Worm (Caenorhabditis elegans): Measurements from ENCODE around the gene Y69E1A.8.

Gene Y69E1A.8

DNA sequence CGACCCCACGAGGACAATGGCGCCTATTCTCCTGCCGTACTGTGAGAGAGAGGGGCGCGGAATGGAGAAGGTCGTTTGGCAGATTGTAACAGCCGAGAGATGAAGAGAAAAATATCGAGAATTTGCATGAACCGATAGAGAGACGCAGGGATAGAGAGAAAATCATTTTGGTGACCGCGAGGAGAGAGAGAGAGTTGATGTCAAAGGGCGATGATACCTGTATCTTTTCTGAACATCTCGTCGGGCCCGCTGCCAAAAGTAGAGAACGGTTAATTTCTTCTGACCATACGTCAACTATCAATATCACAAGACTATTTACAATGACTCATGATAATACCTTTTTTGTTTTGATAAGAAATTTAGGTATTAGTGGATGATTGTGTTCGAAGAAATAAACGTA is 9.6 kb downstream of the Y69E1A.8 start (continued):
- TF ChIP-seq F26F4.8 (GFP tag; conservative IDR thresholded peaks at IDR 0.05) (no peak), nhr-6 (tag; optimal IDR thresholded peaks at IDR 0.05) (peak; percentile 19), nhr-41 (GFP tag; IDR thresholded peaks at IDR 0.05) (0 out of 2 replicates have a peak, but pooled peaks have one; percentile 31), F49E8.2 (tag; optimal IDR thresholded peaks at IDR 0.05; ENCODE audit: borderline replicate concordance) (no peak), lin-38 (GFP tag; IDR thresholded peaks at IDR 0.05) (no peak), aly-2 (tag; optimal IDR thresholded peaks at IDR 0.05) (no peak), vab-7 (GFP tag; IDR thresholded peaks at IDR 0.05) (no peak), lsy-2 (tag; optimal IDR thresholded peaks at IDR 0.05) (peak in 1 of 2 experiments; percentile 48), lin-29 (GFP tag; IDR thresholded peaks at IDR 0.05) (no peak), ctbp-1 (GFP tag; IDR thresholded peaks at IDR 0.05) (no peak), lim-7 (GFP tag; IDR thresholded peaks at IDR 0.05) (no peak), mxl-3 (GFP tag; optimal IDR thresholded peaks at IDR 0.05) (peak; percentile 33), Y5F2A.4 (GFP tag; optimal IDR thresholded peaks at IDR 0.05) (no peak), zip-2 (tag; optimal IDR thresholded peaks at IDR 0.05) (no peak), T20F7.1 (GFP tag; optimal IDR thresholded peaks at IDR 0.05) (no peak), mdt-29 (GFP tag; IDR thresholded peaks at IDR 0.05) (no peak), ceh-28 (tag; optimal IDR thresholded peaks at IDR 0.05) (no peak), mdl-1 (tag; optimal IDR thresholded peaks at IDR 0.05) (peak in 1 of 2 experiments; percentile 46), spr-1 (tag; optimal IDR thresholded peaks at IDR 0.05) (no peak), unc-62 (GFP tag; optimal IDR thresholded peaks at IDR 0.05 in 1 of 2) (no peak), unc-62 (tag; optimal IDR thresholded peaks at IDR 0.05) (no peak), arid-1 (GFP tag; conservative IDR thresholded peaks at IDR 0.05) (no peak)

ce11 chrIV:10978641-10979040 is 12.2 kb downstream of the Y69E1A.8 start:
- TF ChIP-seq arid-1 (GFP tag; conservative IDR thresholded peaks at IDR 0.05) (no peak), sdz-12 (GFP tag; optimal IDR thresholded peaks at IDR 0.05) (no peak), php-3 (GFP tag; IDR thresholded peaks at IDR 0.05) (no peak), lim-7 (GFP tag; IDR thresholded peaks at IDR 0.05) (no peak)

DNA sequence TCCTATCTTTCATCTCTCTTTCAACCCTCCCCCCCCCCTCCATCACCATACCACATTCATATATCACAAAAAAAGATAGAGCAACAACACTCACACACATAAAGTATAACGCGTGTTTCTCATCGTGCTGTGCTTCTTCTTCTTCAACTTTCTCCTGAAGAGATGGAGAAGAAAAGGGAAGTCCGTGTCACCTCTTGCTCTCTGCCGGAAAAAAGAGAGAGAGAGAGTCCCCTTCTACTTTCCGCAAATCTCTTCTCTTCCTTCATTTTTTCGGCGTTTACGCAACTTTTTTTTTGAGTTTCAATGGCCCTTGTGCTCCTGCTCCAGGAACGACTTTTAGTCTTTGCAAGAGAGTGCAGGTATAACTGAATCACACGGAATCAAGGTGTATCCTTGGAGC is 13.3 kb downstream of the Y69E1A.8 start:
- TF ChIP-seq tra-1 (GFP tag; IDR thresholded peaks at IDR 0.05) (no peak), mes-2 (tag; optimal IDR thresholded peaks at IDR 0.05; ENCODE audit: poor library complexity, severe bottlenecking) (peak; percentile 10), ceh-44 (GFP tag; IDR thresholded peaks at IDR 0.05) (no peak), jun-1 (tag; optimal IDR thresholded peaks at IDR 0.05) (no peak), hlh-11 (tag; optimal IDR thresholded peaks at IDR 0.05) (peak; percentile 46), aha-1 (tag) (peak; percentile 25), lsy-2 (tag; optimal IDR thresholded peaks at IDR 0.05) (peak in 1 of 2 experiments; percentile 13), fkh-10 (GFP tag; optimal IDR thresholded peaks at IDR 0.05) (peak; percentile 46), hlh-30 (tag; optimal IDR thresholded peaks at IDR 0.05; ENCODE audit: insufficient read depth) (peak; percentile 45), unc-62 (GFP tag; optimal IDR thresholded peaks at IDR 0.05 in 1 of 2) (peak in 1 of 2 experiments; percentile 94), unc-62 (tag; optimal IDR thresholded peaks at IDR 0.05) (no peak), nhr-28 (tag; optimal IDR thresholded peaks at IDR 0.05) (peak; percentile 2), mep-1 (tag; optimal IDR thresholded peaks at IDR 0.05) (peak; percentile 22), ctbp-1 (GFP tag; IDR thresholded peaks at IDR 0.05) (peak; percentile 63; the same call in 1 of the 2 replicates)

ce11 chrIV:10980628-10981027 is 14.2 kb downstream of the Y69E1A.8 start:
- TF ChIP-seq daf-16 (GFP tag; optimal IDR thresholded peaks at IDR 0.05): no peak
- peak; percentile 22 for TF ChIP-seq daf-16 (tag; optimal IDR thresholded peaks at IDR 0.05)
- TF ChIP-seq hlh-30 (tag; optimal IDR thresholded peaks at IDR 0.05; ENCODE audit: insufficient read depth): peak; percentile 4
- no peak for TF ChIP-seq nhr-48 (tag; optimal IDR thresholded peaks at IDR 0.05)
- no peak for TF ChIP-seq T20F7.1 (GFP tag; optimal IDR thresholded peaks at IDR 0.05)
- TF ChIP-seq Y75B8A.6 (GFP tag; IDR thresholded peaks at IDR 0.05): no peak
- TF ChIP-seq hlh-11 (tag; optimal IDR thresholded peaks at IDR 0.05): no peak
